Fruit fly (Drosophila melanogaster) whole organism, embryonic: ENCODE data around the gene scrib.

ENCODE experiments used
- Atf3 ChIP-seq: fragments of 200-800 bp; sonication (Bioruptor generic); optimal IDR thresholded peaks from 3 replicates; lab custom pipeline; 2016; ENCODE audit warnings: missing biosample characterization, missing genetic modification characterization
- CG11085 ChIP-seq: fragments of 200-800 bp; sonication (Bioruptor generic); IDR thresholded peaks from 2 replicates; pipeline ENCODE4 v1.3.6; 2022; ENCODE audit warnings: missing biosample characterization, missing genetic modification characterization
- CG11456 ChIP-seq: fragments of 200-800 bp; sonication (Bioruptor generic); IDR thresholded peaks from 3 replicates; pipeline ENCODE4 v1.3.6; 2022; ENCODE audit warnings: missing biosample characterization, missing genetic modification characterization
- CG11560 ChIP-seq: fragments of 200-800 bp; sonication (Bioruptor generic); IDR thresholded peaks from 3 replicates; pipeline ENCODE4 v1.3.6; 2022; ENCODE audit warnings: missing biosample characterization, missing genetic modification characterization
- CG13287 ChIP-seq: fragments of 200-800 bp; sonication (Bioruptor generic); IDR thresholded peaks from 2 replicates; pipeline ENCODE4 v1.3.6; 2022; ENCODE audit warnings: missing biosample characterization, missing genetic modification characterization; ENCODE audit not compliant: partially characterized antibody
- CG15479 ChIP-seq: fragments of 200-800 bp; sonication (Bioruptor generic); optimal IDR thresholded peaks from 3 replicates; lab custom pipeline; 2019; ENCODE audit warnings: missing biosample characterization, mild to moderate bottlenecking, missing genetic modification characterization, moderate library complexity
- CG18011 ChIP-seq: fragments of 200-800 bp; sonication (Bioruptor generic); optimal IDR thresholded peaks from 2 replicates; lab custom pipeline; 2017; ENCODE audit warnings: missing biosample characterization, missing genetic modification characterization, mild to moderate bottlenecking, moderate library complexity, missing genotype
- CG18599 ChIP-seq: fragments of 200-800 bp; sonication (Bioruptor generic); optimal IDR thresholded peaks from 3 replicates; lab custom pipeline; 2017; ENCODE audit warnings: missing biosample characterization, missing genetic modification characterization, mild to moderate bottlenecking, moderate library complexity, missing genetic modification reagents
- CG18764 ChIP-seq: fragments of 200-800 bp; sonication (Bioruptor generic); optimal IDR thresholded peaks from 3 replicates; lab custom pipeline; 2016; ENCODE audit warnings: missing biosample characterization, missing genetic modification characterization
- CG2116 ChIP-seq: fragments of 200-800 bp; sonication (Bioruptor generic); optimal IDR thresholded peaks from 3 replicates; lab custom pipeline; 2018; ENCODE audit warnings: missing biosample characterization, mild to moderate bottlenecking, missing genetic modification characterization
- CG31365 ChIP-seq: fragments of 200-800 bp; sonication (Bioruptor generic); optimal IDR thresholded peaks from 2 replicates; lab custom pipeline; 2018; ENCODE audit warnings: missing biosample characterization, mild to moderate bottlenecking, missing genetic modification characterization
- CG32532 ChIP-seq: fragments of 200-800 bp; sonication (Bioruptor generic); IDR thresholded peaks from 2 replicates; pipeline ENCODE4 v1.3.6; 2022; ENCODE audit warnings: missing biosample characterization, missing genetic modification characterization
- CG34422 ChIP-seq: fragments of 200-800 bp; sonication (Bioruptor generic); IDR thresholded peaks from 3 replicates; pipeline ENCODE4 v1.3.6; 2022; ENCODE audit warnings: missing biosample characterization, missing genetic modification characterization
- CG4617 ChIP-seq: fragments of 200-800 bp; sonication (Bioruptor generic); optimal IDR thresholded peaks from 3 replicates; lab custom pipeline; 2016; ENCODE audit warnings: missing biosample characterization, missing genetic modification characterization, borderline replicate concordance
- CG7556 ChIP-seq: fragments of 200-800 bp; sonication (Bioruptor generic); optimal IDR thresholded peaks from 2 replicates; lab custom pipeline; 2017; ENCODE audit warnings: missing biosample characterization, mild to moderate bottlenecking, missing genetic modification characterization
- CG7839 ChIP-seq: fragments of 200-800 bp; sonication (Bioruptor generic); optimal IDR thresholded peaks from 3 replicates; lab custom pipeline; 2018; ENCODE audit warnings: missing biosample characterization, mild to moderate bottlenecking, missing genetic modification characterization, moderate library complexity
- CG7928 ChIP-seq: fragments of 200-800 bp; sonication (Bioruptor generic); optimal IDR thresholded peaks from 2 replicates; lab custom pipeline; 2017; ENCODE audit warnings: missing biosample characterization, mild to moderate bottlenecking, missing genetic modification characterization
- CG8290 ChIP-seq, 3 experiments: fragments of 200-800 bp; sonication (Bioruptor generic); optimal IDR thresholded peaks; 2 replicates each; lab custom pipeline; 2016 to 2019; ENCODE audit warnings: missing biosample characterization in 3 of 3, missing genetic modification characterization in 3 of 3, mild to moderate bottlenecking in 2 of 3, moderate library complexity in 1 of 3
- CG9727 ChIP-seq: fragments of 200-800 bp; sonication (Bioruptor generic); optimal IDR thresholded peaks from 3 replicates; lab custom pipeline; 2017; ENCODE audit warnings: missing biosample characterization, mild to moderate bottlenecking, missing genetic modification characterization
- CTCF ChIP-seq: fragments of 200-800 bp; sonication (Bioruptor generic); optimal IDR thresholded peaks from 2 replicates; lab custom pipeline; 2017; ENCODE audit warnings: missing biosample characterization, mild to moderate bottlenecking, missing genetic modification characterization, moderate library complexity
- Deaf1 ChIP-seq: fragments of 200-800 bp; optimal IDR thresholded peaks from 3 replicates; lab custom pipeline; 2019; ENCODE audit warnings: missing biosample characterization, mild to moderate bottlenecking, missing genetic modification characterization, moderate library complexity
- Dll ChIP-seq: fragments of 200-800 bp; sonication (Bioruptor generic); IDR thresholded peaks from 4 replicates; pipeline ENCODE4 v1.3.6; 2022; ENCODE audit warnings: missing biosample characterization, missing genetic modification characterization; ENCODE audit not compliant: partially characterized antibody
- E2f2 ChIP-seq: fragments of 200-800 bp; sonication (Bioruptor generic); IDR thresholded peaks from 2 replicates; pipeline ENCODE4 v1.3.6; 2022; ENCODE audit warnings: missing biosample characterization, missing genetic modification characterization
- Fer3 ChIP-seq: fragments of 200-800 bp; sonication (Bioruptor generic); optimal IDR thresholded peaks from 2 replicates; lab custom pipeline; 2018; ENCODE audit warnings: missing biosample characterization, mild to moderate bottlenecking, missing genetic modification characterization, moderate library complexity
- HLH4C ChIP-seq: fragments of 200-800 bp; sonication (Bioruptor generic); IDR thresholded peaks from 3 replicates; pipeline ENCODE4 v1.3.6; 2022; ENCODE audit warnings: missing biosample characterization, missing genetic modification characterization; ENCODE audit not compliant: partially characterized antibody
- Hr51 ChIP-seq, 2 experiments: fragments of 200-800 bp; sonication (Bioruptor generic); optimal IDR thresholded peaks; 2 replicates in 1 of 2; 3 replicates in 1 of 2; lab custom pipeline; 2016 to 2018; ENCODE audit warnings: missing biosample characterization in 2 of 2, missing genetic modification characterization in 2 of 2, mild to moderate bottlenecking in 1 of 2, moderate library complexity in 1 of 2
- Lhr ChIP-seq: fragments of 200-800 bp; sonication (Bioruptor generic); optimal IDR thresholded peaks from 3 replicates; lab custom pipeline; 2017; ENCODE audit warnings: mild to moderate bottlenecking, missing biosample characterization, missing genetic modification reagents, missing genetic modification characterization
- MTF-1 ChIP-seq: fragments of 200-800 bp; sonication (Bioruptor generic); optimal IDR thresholded peaks from 2 replicates; lab custom pipeline; 2018; ENCODE audit warnings: missing biosample characterization, mild to moderate bottlenecking, missing genetic modification characterization, borderline replicate concordance
- Mrtf ChIP-seq: fragments of 200-800 bp; sonication (Bioruptor generic); IDR thresholded peaks from 3 replicates; pipeline ENCODE4 v1.3.6; 2022; ENCODE audit warnings: missing biosample characterization, missing genetic modification characterization
- NC2β ChIP-seq: fragments of 200-800 bp; sonication (Bioruptor generic); optimal IDR thresholded peaks from 2 replicates; lab custom pipeline; 2016; ENCODE audit warnings: missing biosample characterization, missing genetic modification characterization
- Nf-YB ChIP-seq: fragments of 200-800 bp; sonication (Bioruptor generic); optimal IDR thresholded peaks from 3 replicates; lab custom pipeline; 2019; ENCODE audit warnings: missing biosample characterization, mild to moderate bottlenecking, missing genetic modification characterization, moderate library complexity
- Nf-YC ChIP-seq: fragments of 200-800 bp; optimal IDR thresholded peaks from 3 replicates; lab custom pipeline; 2019; ENCODE audit warnings: missing biosample characterization, mild to moderate bottlenecking, missing genetic modification characterization, moderate library complexity
- Oaz ChIP-seq: fragments of 200-800 bp; sonication (Bioruptor generic); IDR thresholded peaks from 2 replicates; pipeline ENCODE4 v1.3.6; 2022; ENCODE audit warnings: missing biosample characterization, missing genetic modification characterization
- abd-A ChIP-seq: fragments of 200-800 bp; sonication (Bioruptor generic); optimal IDR thresholded peaks from 3 replicates; lab custom pipeline; 2019; ENCODE audit warnings: missing biosample characterization, mild to moderate bottlenecking, missing genetic modification characterization, moderate library complexity
- aop ChIP-seq: fragments of 200-800 bp; sonication (Bioruptor generic); IDR thresholded peaks from 2 replicates; pipeline ENCODE4 v1.3.6; 2022; ENCODE audit warnings: missing biosample characterization, missing genetic modification characterization
- cato ChIP-seq: fragments of 200-800 bp; sonication (Bioruptor generic); optimal IDR thresholded peaks from 2 replicates; lab custom pipeline; 2016; ENCODE audit warnings: missing biosample characterization, missing genetic modification characterization, borderline replicate concordance
- chif ChIP-seq, 2 experiments: fragments of 200-800 bp; sonication (Bioruptor generic); optimal IDR thresholded peaks; 3 replicates each; lab custom pipeline; 2016; ENCODE audit warnings: missing biosample characterization in 2 of 2, missing genetic modification characterization in 2 of 2
- ci ChIP-seq: fragments of 200-800 bp; sonication (Bioruptor generic); IDR thresholded peaks from 3 replicates; pipeline ENCODE4 v1.3.6; 2022; ENCODE audit warnings: missing biosample characterization, missing genetic modification characterization
- fu2 ChIP-seq: fragments of 200-800 bp; sonication (Bioruptor generic); optimal IDR thresholded peaks from 2 replicates; lab custom pipeline; 2016; ENCODE audit warnings: missing biosample characterization, missing genetic modification characterization
- gcm2 ChIP-seq: fragments of 200-800 bp; sonication (Bioruptor generic); optimal IDR thresholded peaks from 2 replicates; lab custom pipeline; 2016; ENCODE audit warnings: missing biosample characterization, missing genetic modification characterization
- gem ChIP-seq: fragments of 200-800 bp; sonication (Bioruptor generic); optimal IDR thresholded peaks from 2 replicates; lab custom pipeline; 2019; ENCODE audit warnings: missing biosample characterization, mild to moderate bottlenecking, missing genetic modification characterization, moderate library complexity
- ham ChIP-seq: fragments of 200-800 bp; sonication (Bioruptor generic); IDR thresholded peaks from 2 replicates; pipeline ENCODE4 v1.3.6; 2022; ENCODE audit warnings: missing biosample characterization, missing genetic modification characterization
- odd ChIP-seq: fragments of 200-800 bp; sonication (Bioruptor generic); optimal IDR thresholded peaks from 2 replicates; lab custom pipeline; 2017; ENCODE audit warnings: missing biosample characterization, mild to moderate bottlenecking, missing genetic modification characterization
- phol ChIP-seq: fragments of 200-800 bp; sonication (Bioruptor generic); optimal IDR thresholded peaks from 3 replicates; lab custom pipeline; 2018; ENCODE audit warnings: missing biosample characterization, mild to moderate bottlenecking, missing genetic modification characterization, moderate library complexity
- repo ChIP-seq: fragments of 200-800 bp; sonication (Bioruptor generic); optimal IDR thresholded peaks from 2 replicates; lab custom pipeline; 2016; ENCODE audit warnings: missing biosample characterization, missing genetic modification characterization
- slou ChIP-seq: fragments of 200-800 bp; sonication (Bioruptor generic); optimal IDR thresholded peaks from 3 replicates; lab custom pipeline; 2016; ENCODE audit warnings: missing biosample characterization, missing genetic modification characterization
- unc-4 ChIP-seq: fragments of 200-800 bp; sonication (Bioruptor generic); IDR thresholded peaks from 2 replicates; pipeline ENCODE4 v1.3.6; 2022; ENCODE audit warnings: missing biosample characterization, missing genetic modification characterization; ENCODE audit not compliant: partially characterized antibody
- zen2 ChIP-seq: fragments of 200-800 bp; sonication (Bioruptor generic); IDR thresholded peaks from 3 replicates; pipeline ENCODE4 v1.3.6; 2022; ENCODE audit warnings: missing biosample characterization, missing genetic modification characterization; ENCODE audit not compliant: partially characterized antibody

scrib gene

DNA sequence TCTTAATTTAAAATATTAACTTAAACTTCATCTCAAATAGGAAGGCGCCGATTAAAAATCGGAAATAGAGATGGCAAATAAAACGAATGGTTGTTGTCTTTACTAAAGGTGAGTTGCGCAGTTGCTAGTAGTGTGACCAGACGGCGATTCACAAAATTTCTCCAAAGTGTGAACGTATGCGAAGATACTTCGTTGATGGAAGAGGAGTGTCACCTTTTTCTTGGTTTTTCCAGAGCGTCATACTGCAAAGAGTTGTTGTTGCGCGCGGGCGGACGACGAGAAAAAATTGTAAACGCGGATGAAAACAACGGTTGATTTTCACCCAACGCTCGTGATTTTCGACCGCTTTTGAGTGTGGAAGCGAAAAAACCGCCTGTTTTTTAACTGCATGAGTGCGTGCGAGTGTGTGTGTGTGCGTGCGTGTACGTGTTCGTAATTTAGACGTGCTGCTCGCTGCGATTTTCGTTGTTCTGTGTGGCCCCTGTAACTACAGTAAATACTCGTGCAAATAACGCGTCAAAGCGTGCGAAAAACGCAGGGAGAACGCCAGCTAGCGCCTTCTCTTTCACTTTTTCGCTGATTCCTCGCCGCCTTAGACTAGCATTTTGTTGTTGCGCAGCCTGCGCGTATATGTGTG is at the start of gene scrib (continued):
- TF ChIP-seq CG7839 (tag; lab: Kevin White, UChicago), result peak; percentile 11
- TF ChIP-seq CTCF (GFP tag; lab: Kevin White, UChicago), result peak; percentile 46
- TF ChIP-seq CG18599 (GFP tag; lab: Kevin White, UChicago), result no peak
- TF ChIP-seq repo, result no peak
- peak; percentile 52; the same call in 1 of the 2 replicates for TF ChIP-seq CG13287 (GFP tag; lab: Robert Waterston, UW)
- peak; percentile 18 for TF ChIP-seq NC2β (GFP tag; lab: Kevin White, UChicago)
- no peak for TF ChIP-seq cato (GFP tag; lab: Kevin White, UChicago)
- TF ChIP-seq CG7556, result no peak
- TF ChIP-seq Nf-YB (GFP tag; lab: Kevin White, UChicago), result peak; percentile 10
- no peak for TF ChIP-seq gcm2
- no peak for TF ChIP-seq CG7928
- TF ChIP-seq Dll, result no peak; the same call in 3 of the 4 replicates
- peak; percentile 5 for TF ChIP-seq Fer3 (tag; lab: Kevin White, UChicago)
- TF ChIP-seq CG2116 (GFP tag; lab: Kevin White, UChicago), result peak; percentile 63
- TF ChIP-seq Nf-YC (tag; lab: Kevin White, UChicago), result peak; percentile 64
- no peak for TF ChIP-seq CG31365
- TF ChIP-seq MTF-1 (GFP tag; lab: Kevin White, UChicago), result peak; percentile 22
- TF ChIP-seq HLH4C (GFP tag; lab: Robert Waterston, UW), result peak; percentile 54; the same call in 2 of the 3 replicates
- TF ChIP-seq Mrtf, result no peak
- TF ChIP-seq CG18011, result no peak
- TF ChIP-seq Lhr (GFP tag; lab: Kevin White, UChicago), result peak; percentile 95
- TF ChIP-seq Atf3 (GFP tag; lab: Kevin White, UChicago), result no peak
- peak; percentile 99 for TF ChIP-seq aop
- TF ChIP-seq phol (tag; lab: Kevin White, UChicago), result peak; percentile 59
- peak; percentile 73 for TF ChIP-seq CG15479 (GFP tag; lab: Kevin White, UChicago)
- peak in 1 of 2 experiments; percentile 1 for TF ChIP-seq chif (GFP tag; optimal IDR thresholded peaks at IDR 0.05; lab: Kevin White, UChicago)
- peak; percentile 26 for TF ChIP-seq CG8290 (GFP tag; optimal IDR thresholded peaks at IDR 0.05; lab: Kevin White, UChicago)
- TF ChIP-seq CG8290 (tag; optimal IDR thresholded peaks at IDR 0.05; lab: Kevin White, UChicago), result peak in 1 of 2 experiments; percentile 67
- peak; percentile 95 for TF ChIP-seq CG11560 (tag; lab: Robert Waterston, UW)
- TF ChIP-seq CG18764 (GFP tag; lab: Kevin White, UChicago), result peak; percentile 33
- peak in 1 of 2 experiments; percentile 33 for TF ChIP-seq Hr51 (GFP tag; optimal IDR thresholded peaks at IDR 0.05; lab: Kevin White, UChicago)
- peak; percentile 90 for TF ChIP-seq E2f2 (GFP tag; lab: Robert Waterston, UW)
- no peak for TF ChIP-seq fu2 (GFP tag; lab: Kevin White, UChicago)
- peak; percentile 18; the same call in 2 of the 3 replicates for TF ChIP-seq zen2 (GFP tag; lab: Robert Waterston, UW)
- TF ChIP-seq slou (GFP tag; lab: Kevin White, UChicago), result no peak
- TF ChIP-seq abd-A (tag; lab: Kevin White, UChicago), result peak; percentile 59
- 0 out of 3 replicates have a peak, but pooled peaks have one; percentile 18 for TF ChIP-seq CG11456
- peak; percentile 55 for TF ChIP-seq CG32532
- TF ChIP-seq CG9727 (GFP tag; lab: Kevin White, UChicago), result no peak
- 0 out of 2 replicates have a peak, but pooled peaks have one; percentile 8 for TF ChIP-seq Oaz
- TF ChIP-seq odd (GFP tag; lab: Kevin White, UChicago), result no peak
- no peak for TF ChIP-seq Deaf1
- TF ChIP-seq ci (GFP tag; lab: Robert Waterston, UW), result peak; percentile 69; the same call in 1 of the 3 replicates
- TF ChIP-seq ham (GFP tag; lab: Robert Waterston, UW), result no peak
- peak; percentile 42; the same call in 1 of the 2 replicates for TF ChIP-seq unc-4 (GFP tag; lab: Robert Waterston, UW)
- peak; percentile 40 for TF ChIP-seq gem (tag; lab: Kevin White, UChicago)
- TF ChIP-seq CG34422 (GFP tag; lab: Robert Waterston, UW), result peak; percentile 60; the same call in 2 of the 3 replicates
- 0 out of 2 replicates have a peak, but pooled peaks have one; percentile 8 for TF ChIP-seq CG11085 (GFP tag; lab: Robert Waterston, UW)
- peak; percentile 18 for TF ChIP-seq CG4617 (GFP tag; lab: Kevin White, UChicago)
